Fruit fly (Drosophila melanogaster): ENCODE results near the gene Ocho.
A peak's percentile ranks its signal among the peaks of the same experiment; 100 is the strongest.

Ocho gene

dm6 chr3L:15009681-15010080 is 35.0 kb downstream of the Ocho start:
- TF ChIP-seq Snoo (tag; optimal IDR thresholded peaks at IDR 0.05) (no peak), CG14655 (GFP tag; optimal IDR thresholded peaks at IDR 0.05) (peak; percentile 68), CG34367 (tag; optimal IDR thresholded peaks at IDR 0.05) (no peak), CG15710 (tag; optimal IDR thresholded peaks at IDR 0.05) (no peak), CG4496 (GFP tag; IDR thresholded peaks at IDR 0.05) (peak; percentile 29; the same call in 2 of the 3 replicates), CG17806 (tag; optimal IDR thresholded peaks at IDR 0.05) (no peak), rn (GFP tag; IDR thresholded peaks at IDR 0.05) (no peak), EcR (GFP tag; optimal IDR thresholded peaks at IDR 0.05) (no peak), CG10348 (GFP tag; IDR thresholded peaks at IDR 0.05) (no peak), Pif1B (GFP tag; optimal IDR thresholded peaks at IDR 0.05) (no peak), Ets98B (GFP tag; IDR thresholded peaks at IDR 0.05) (peak; percentile 38), CG8301 (tag; optimal IDR thresholded peaks at IDR 0.05) (peak; percentile 51)

- TF ChIP-seq Snoo (tag; optimal IDR thresholded peaks at IDR 0.05): no peak
- no peak for TF ChIP-seq CG12605 (GFP tag; IDR thresholded peaks at IDR 0.05)
- TF ChIP-seq fd96Ca (GFP tag; IDR thresholded peaks at IDR 0.05): no peak
- no peak for TF ChIP-seq Pif1A (GFP tag; optimal IDR thresholded peaks at IDR 0.05)
- TF ChIP-seq CG8301 (tag; optimal IDR thresholded peaks at IDR 0.05): no peak
- no peak for TF ChIP-seq EcR (GFP tag; optimal IDR thresholded peaks at IDR 0.05)
- no peak for TF ChIP-seq CG32121 (GFP tag; IDR thresholded peaks at IDR 0.05)
- no peak for TF ChIP-seq D1 (tag; optimal IDR thresholded peaks at IDR 0.05)
- TF ChIP-seq CG10348 (GFP tag; IDR thresholded peaks at IDR 0.05): no peak
- no peak for TF ChIP-seq CG14655 (GFP tag; optimal IDR thresholded peaks at IDR 0.05)
- no peak for TF ChIP-seq Ets98B (GFP tag; IDR thresholded peaks at IDR 0.05)
Measured at dm6 chr3L:15010601-15011000, 36.0 kb downstream of the Ocho start.

dm6 chr3L:15011142-15011541 is 36.5 kb downstream of the Ocho start:
- no peak for TF ChIP-seq CG15710 (tag; optimal IDR thresholded peaks at IDR 0.05)
- no peak for TF ChIP-seq CG8301 (tag; optimal IDR thresholded peaks at IDR 0.05)
- TF ChIP-seq fd96Ca (GFP tag; IDR thresholded peaks at IDR 0.05): no peak
- TF ChIP-seq gl (tag; optimal IDR thresholded peaks at IDR 0.05): no peak
- no peak for TF ChIP-seq Snoo (tag; optimal IDR thresholded peaks at IDR 0.05)
- TF ChIP-seq CG34367 (tag; optimal IDR thresholded peaks at IDR 0.05): no peak
- TF ChIP-seq CG17806 (tag; optimal IDR thresholded peaks at IDR 0.05): no peak
- TF ChIP-seq CG9948 (tag; optimal IDR thresholded peaks at IDR 0.05): no peak
- TF ChIP-seq EcR (GFP tag; optimal IDR thresholded peaks at IDR 0.05): no peak
- TF ChIP-seq Pif1A (GFP tag; optimal IDR thresholded peaks at IDR 0.05): no peak
- no peak for TF ChIP-seq CG4496 (GFP tag; IDR thresholded peaks at IDR 0.05)
- no peak for TF ChIP-seq D1 (tag; optimal IDR thresholded peaks at IDR 0.05)
- TF ChIP-seq CG14655 (GFP tag; optimal IDR thresholded peaks at IDR 0.05): no peak
- TF ChIP-seq Pif1B (GFP tag; optimal IDR thresholded peaks at IDR 0.05): no peak
- no peak for TF ChIP-seq CG10348 (GFP tag; IDR thresholded peaks at IDR 0.05)
- TF ChIP-seq Ets98B (GFP tag; IDR thresholded peaks at IDR 0.05): no peak
- TF ChIP-seq CG12605 (GFP tag; IDR thresholded peaks at IDR 0.05): no peak
- no peak for TF ChIP-seq rn (GFP tag; IDR thresholded peaks at IDR 0.05)
- TF ChIP-seq CG8159 (tag; optimal IDR thresholded peaks at IDR 0.05): no peak

dm6 chr3L:15011638-15012335 is 37.1 kb downstream of the Ocho start:
- peak; percentile 64 for TF ChIP-seq Pif1B (GFP tag; optimal IDR thresholded peaks at IDR 0.05)
- peak; percentile 82 for TF ChIP-seq Ets98B (GFP tag; IDR thresholded peaks at IDR 0.05)
- TF ChIP-seq CG14655 (GFP tag; optimal IDR thresholded peaks at IDR 0.05): peak; percentile 83
- TF ChIP-seq gl (tag; optimal IDR thresholded peaks at IDR 0.05): peak; percentile 48
- TF ChIP-seq CG34367 (tag; optimal IDR thresholded peaks at IDR 0.05): peak; percentile 78
- TF ChIP-seq CG15710 (tag; optimal IDR thresholded peaks at IDR 0.05): peak; percentile 86
- TF ChIP-seq fd96Ca (GFP tag; IDR thresholded peaks at IDR 0.05): no peak
- TF ChIP-seq CG10348 (GFP tag; IDR thresholded peaks at IDR 0.05): 0 out of 2 replicates have a peak, but pooled peaks have one; percentile 17
- TF ChIP-seq rn (GFP tag; IDR thresholded peaks at IDR 0.05): peak; percentile 46; the same call in 1 of the 2 replicates
- peak; percentile 79 for TF ChIP-seq CG8301 (tag; optimal IDR thresholded peaks at IDR 0.05)
- peak; percentile 87 for TF ChIP-seq CG4496 (GFP tag; IDR thresholded peaks at IDR 0.05)
- peak; percentile 39 for TF ChIP-seq Snoo (tag; optimal IDR thresholded peaks at IDR 0.05)
- TF ChIP-seq CG32121 (GFP tag; IDR thresholded peaks at IDR 0.05): peak; percentile 81
- TF ChIP-seq EcR (GFP tag; optimal IDR thresholded peaks at IDR 0.05): peak; percentile 46
- peak; percentile 21 for TF ChIP-seq CG13204 (GFP tag; optimal IDR thresholded peaks at IDR 0.05)
- TF ChIP-seq Pif1A (GFP tag; optimal IDR thresholded peaks at IDR 0.05): peak; percentile 71
- TF ChIP-seq CG9948 (tag; optimal IDR thresholded peaks at IDR 0.05): peak; percentile 82
- peak; percentile 66 for TF ChIP-seq D1 (tag; optimal IDR thresholded peaks at IDR 0.05)
- peak; percentile 85 for TF ChIP-seq CG8159 (tag; optimal IDR thresholded peaks at IDR 0.05)
- TF ChIP-seq CG12605 (GFP tag; IDR thresholded peaks at IDR 0.05): peak; percentile 72
- peak; percentile 86 for TF ChIP-seq CG17806 (tag; optimal IDR thresholded peaks at IDR 0.05)

- TF ChIP-seq CG34367 (tag; optimal IDR thresholded peaks at IDR 0.05): no peak
- TF ChIP-seq Ets98B (GFP tag; IDR thresholded peaks at IDR 0.05): no peak
- TF ChIP-seq CG12605 (GFP tag; IDR thresholded peaks at IDR 0.05): 0 out of 2 replicates have a peak, but pooled peaks have one; percentile 14
- TF ChIP-seq D1 (tag; optimal IDR thresholded peaks at IDR 0.05): no peak
- TF ChIP-seq CG14655 (GFP tag; optimal IDR thresholded peaks at IDR 0.05): peak; percentile 60
- no peak for TF ChIP-seq CG32121 (GFP tag; IDR thresholded peaks at IDR 0.05)
- peak; percentile 1 for TF ChIP-seq Snoo (tag; optimal IDR thresholded peaks at IDR 0.05)
- TF ChIP-seq CG17806 (tag; optimal IDR thresholded peaks at IDR 0.05): peak; percentile 55
- no peak for TF ChIP-seq gl (tag; optimal IDR thresholded peaks at IDR 0.05)
- TF ChIP-seq fd96Ca (GFP tag; IDR thresholded peaks at IDR 0.05): no peak
- no peak for TF ChIP-seq Pif1B (GFP tag; optimal IDR thresholded peaks at IDR 0.05)
- TF ChIP-seq CG10348 (GFP tag; IDR thresholded peaks at IDR 0.05): no peak
- no peak for TF ChIP-seq CG13204 (GFP tag; optimal IDR thresholded peaks at IDR 0.05)
- peak; percentile 71 for TF ChIP-seq CG15710 (tag; optimal IDR thresholded peaks at IDR 0.05)
- peak; percentile 74 for TF ChIP-seq CG8159 (tag; optimal IDR thresholded peaks at IDR 0.05)
- TF ChIP-seq EcR (GFP tag; optimal IDR thresholded peaks at IDR 0.05): no peak
- TF ChIP-seq CG9948 (tag; optimal IDR thresholded peaks at IDR 0.05): peak; percentile 64
- TF ChIP-seq CG8301 (tag; optimal IDR thresholded peaks at IDR 0.05): peak; percentile 55
- TF ChIP-seq CG4496 (GFP tag; IDR thresholded peaks at IDR 0.05): peak; percentile 41; the same call in 1 of the 3 replicates
- no peak for TF ChIP-seq rn (GFP tag; IDR thresholded peaks at IDR 0.05)
- peak; percentile 46 for TF ChIP-seq Pif1A (GFP tag; optimal IDR thresholded peaks at IDR 0.05)
Measured at dm6 chr3L:15013296-15013695, 38.6 kb downstream of the Ocho start.
